Worm (Caenorhabditis elegans) whole organism, mixed stage, embryonic: ENCODE data around the gene F58H1.7.

ENCODE experiments used
- blmp-1 ChIP-seq: fragments of 150-350 bp; optimal IDR thresholded peaks from 2 replicates; lab custom pipeline; 2014; ENCODE audit warnings: missing biosample characterization, missing genetic modification characterization
- ceh-39 ChIP-seq: fragments of 150-350 bp; optimal IDR thresholded peaks from 2 replicates; lab custom pipeline; 2014; ENCODE audit warnings: missing biosample characterization, missing genetic modification characterization
- drap-1 ChIP-seq: fragments of 200-800 bp; sonication (Bioruptor generic); optimal IDR thresholded peaks from 3 replicates; lab custom pipeline; 2018; ENCODE audit warnings: mild to moderate bottlenecking, missing genetic modification characterization, missing compliant biosample characterization
- elt-1 ChIP-seq: sonication (generic microtip); optimal IDR thresholded peaks from 2 replicates; lab custom pipeline; 2017; ENCODE audit warnings: missing genetic modification characterization, mild to moderate bottlenecking, missing compliant biosample characterization, antibody characterized with exemption, moderate library complexity, borderline replicate concordance; ENCODE audit not compliant: insufficient read depth
- elt-3 ChIP-seq: fragments of 150-350 bp; optimal IDR thresholded peaks from 2 replicates; lab custom pipeline; 2014; ENCODE audit warnings: missing biosample characterization, missing genetic modification characterization
- lin-13 ChIP-seq: fragments of 150-350 bp; optimal IDR thresholded peaks from 2 replicates; lab custom pipeline; 2014; ENCODE audit warnings: missing biosample characterization, missing genetic modification characterization
- mep-1 ChIP-seq: fragments of 150-350 bp; optimal IDR thresholded peaks from 2 replicates; lab custom pipeline; 2017; ENCODE audit warnings: missing biosample characterization, missing genetic modification reagents, missing genetic modification characterization, inconsistent platforms
- nhr-237 ChIP-seq: fragments of 150-350 bp; optimal IDR thresholded peaks from 2 replicates; lab custom pipeline; 2014; ENCODE audit warnings: missing biosample characterization, missing genetic modification characterization
- nhr-28 ChIP-seq: fragments of 150-350 bp; optimal IDR thresholded peaks from 2 replicates; lab custom pipeline; 2014; ENCODE audit warnings: missing biosample characterization, missing genetic modification characterization
- pha-4 ChIP-seq: fragments of 150-350 bp; optimal IDR thresholded peaks from 2 replicates; lab custom pipeline; 2018; ENCODE audit warnings: missing biosample characterization, missing genetic modification reagents, missing genetic modification characterization
- snpc-4 ChIP-seq: fragments of 150-350 bp; optimal IDR thresholded peaks from 2 replicates; lab custom pipeline; 2014; ENCODE audit warnings: missing biosample characterization, missing genetic modification characterization
- ztf-11 ChIP-seq: fragments of 150-350 bp; optimal IDR thresholded peaks from 2 replicates; lab custom pipeline; 2014; ENCODE audit warnings: missing biosample characterization, missing genetic modification characterization

DNA sequence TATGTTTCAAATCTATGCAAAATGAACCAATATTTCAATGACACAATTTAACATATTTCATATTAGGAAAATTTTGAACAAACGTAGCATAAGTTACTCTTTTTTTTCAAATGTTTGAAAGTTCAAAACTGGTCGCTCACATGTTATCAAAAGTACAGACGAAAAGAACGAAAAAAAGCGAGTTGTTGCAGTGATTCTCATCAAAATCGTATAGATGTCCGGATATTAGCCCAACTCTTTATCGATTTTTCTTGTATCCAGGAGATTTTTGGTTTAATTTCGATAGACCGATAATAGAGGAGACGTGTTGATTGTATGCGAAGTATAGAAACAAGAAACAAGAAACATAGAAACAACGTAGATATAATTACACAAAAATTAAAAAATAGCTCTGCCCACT, 24.3 kb downstream of the F58H1.7 start:
- TF ChIP-seq mep-1 (tag; lab: Kevin White, UChicago) (no peak), nhr-237 (tag; lab: Kevin White, UChicago) (no peak), lin-13 (tag; lab: Kevin White, UChicago) (no peak), ztf-11 (no peak), drap-1 (GFP tag; lab: Kevin White, UChicago) (no peak), elt-3 (no peak), pha-4 (tag; lab: Kevin White, UChicago) (no peak), elt-1 (no peak), ceh-39 (tag; lab: Kevin White, UChicago) (no peak), snpc-4 (tag; lab: Kevin White, UChicago) (no peak), nhr-28 (no peak), blmp-1 (tag; lab: Kevin White, UChicago) (no peak)
